Worm (Caenorhabditis elegans) whole organism, mixed stage, embryonic: ENCODE results near the gene msp-142.
A peak's percentile ranks its signal among the peaks of the same experiment; 100 is the strongest.
"Not testable (repeated sequence)": the region's sequence is repeated elsewhere in the genome, so short reads cannot be mapped to it uniquely, and the experiment has no call there.

Experiments
- M03D4.4 ChIP-seq: sonication (generic microtip); optimal IDR thresholded peaks from 2 replicates; lab custom pipeline; 2017; ENCODE audit warnings: mild to moderate bottlenecking, missing genetic modification characterization, missing compliant biosample characterization
- bed-3 ChIP-seq: fragments of 200-800 bp; sonication (Bioruptor generic); optimal IDR thresholded peaks from 3 replicates; lab custom pipeline; 2018; ENCODE audit warnings: mild to moderate bottlenecking, missing genetic modification characterization, moderate library complexity, missing compliant biosample characterization
- blmp-1 ChIP-seq: fragments of 150-350 bp; optimal IDR thresholded peaks from 2 replicates; lab custom pipeline; 2014; ENCODE audit warnings: missing biosample characterization, missing genetic modification characterization
- ceh-39 ChIP-seq: fragments of 150-350 bp; optimal IDR thresholded peaks from 2 replicates; lab custom pipeline; 2014; ENCODE audit warnings: missing biosample characterization, missing genetic modification characterization
- ceh-43 ChIP-seq: fragments of 200-800 bp; sonication (Bioruptor generic); optimal IDR thresholded peaks from 2 replicates; lab custom pipeline; 2018; ENCODE audit warnings: mild to moderate bottlenecking, missing genetic modification characterization, moderate library complexity, missing compliant biosample characterization
- ceh-83 ChIP-seq: fragments of 200-800 bp; sonication (Bioruptor generic); optimal IDR thresholded peaks from 2 replicates; lab custom pipeline; 2018; ENCODE audit warnings: mild to moderate bottlenecking, missing genetic modification characterization, missing compliant biosample characterization
- ces-1 ChIP-seq: fragments of 150-350 bp; optimal IDR thresholded peaks from 2 replicates; lab custom pipeline; 2014; ENCODE audit warnings: missing biosample characterization, missing genetic modification reagents, missing genetic modification characterization
- drap-1 ChIP-seq: fragments of 200-800 bp; sonication (Bioruptor generic); optimal IDR thresholded peaks from 3 replicates; lab custom pipeline; 2018; ENCODE audit warnings: mild to moderate bottlenecking, missing genetic modification characterization, missing compliant biosample characterization
- elt-1 ChIP-seq: sonication (generic microtip); optimal IDR thresholded peaks from 2 replicates; lab custom pipeline; 2017; ENCODE audit warnings: missing genetic modification characterization, mild to moderate bottlenecking, missing compliant biosample characterization, antibody characterized with exemption, moderate library complexity, borderline replicate concordance; ENCODE audit not compliant: insufficient read depth
- elt-3 ChIP-seq: fragments of 150-350 bp; optimal IDR thresholded peaks from 2 replicates; lab custom pipeline; 2014; ENCODE audit warnings: missing biosample characterization, missing genetic modification characterization
- flh-1 ChIP-seq: fragments of 200-800 bp; sonication (Bioruptor generic); optimal IDR thresholded peaks from 2 replicates; lab custom pipeline; 2018; ENCODE audit warnings: mild to moderate bottlenecking, missing genetic modification characterization, moderate library complexity, missing compliant biosample characterization
- hlh-1 ChIP-seq: fragments of 150-350 bp; optimal IDR thresholded peaks from 2 replicates; lab custom pipeline; 2014; ENCODE audit warnings: missing biosample characterization, missing genetic modification reagents, missing genetic modification characterization
- lin-13 ChIP-seq: fragments of 150-350 bp; optimal IDR thresholded peaks from 2 replicates; lab custom pipeline; 2014; ENCODE audit warnings: missing biosample characterization, missing genetic modification characterization
- lin-32 ChIP-seq: fragments of 200-800 bp; sonication (Bioruptor generic); optimal IDR thresholded peaks from 2 replicates; lab custom pipeline; 2018; ENCODE audit warnings: mild to moderate bottlenecking, missing genetic modification characterization, missing compliant biosample characterization
- mab-5 ChIP-seq: fragments of 150-350 bp; optimal IDR thresholded peaks from 2 replicates; lab custom pipeline; 2014; ENCODE audit warnings: missing biosample characterization, missing genetic modification characterization
- mls-2 ChIP-seq: sonication (generic microtip); optimal IDR thresholded peaks from 2 replicates; lab custom pipeline; 2016; ENCODE audit warnings: mild to moderate bottlenecking, missing genetic modification characterization, moderate library complexity, missing compliant biosample characterization
- nhr-12 ChIP-seq: fragments of 150-350 bp; optimal IDR thresholded peaks from 2 replicates; lab custom pipeline; 2014; ENCODE audit warnings: missing biosample characterization, missing genetic modification characterization
- nhr-237 ChIP-seq: fragments of 150-350 bp; optimal IDR thresholded peaks from 2 replicates; lab custom pipeline; 2014; ENCODE audit warnings: missing biosample characterization, missing genetic modification characterization
- nhr-28 ChIP-seq: fragments of 150-350 bp; optimal IDR thresholded peaks from 2 replicates; lab custom pipeline; 2014; ENCODE audit warnings: missing biosample characterization, missing genetic modification characterization
- nhr-76 ChIP-seq: sonication (generic microtip); optimal IDR thresholded peaks from 2 replicates; lab custom pipeline; 2017; ENCODE audit warnings: missing biosample characterization, missing genetic modification characterization
- pha-4 ChIP-seq: fragments of 150-350 bp; optimal IDR thresholded peaks from 2 replicates; lab custom pipeline; 2018; ENCODE audit warnings: missing biosample characterization, missing genetic modification reagents, missing genetic modification characterization
- sem-2 ChIP-seq: fragments of 200-800 bp; sonication (Bioruptor generic); optimal IDR thresholded peaks from 2 replicates; lab custom pipeline; 2018; ENCODE audit warnings: mild to moderate bottlenecking, missing genetic modification characterization, missing compliant biosample characterization
- snpc-4 ChIP-seq: fragments of 150-350 bp; optimal IDR thresholded peaks from 2 replicates; lab custom pipeline; 2014; ENCODE audit warnings: missing biosample characterization, missing genetic modification characterization
- sptf-1 ChIP-seq: sonication (generic microtip); optimal IDR thresholded peaks from 2 replicates; lab custom pipeline; 2017; ENCODE audit warnings: mild to moderate bottlenecking, missing genetic modification characterization, moderate library complexity, missing compliant biosample characterization
- tbx-8 ChIP-seq: fragments of 200-800 bp; sonication (Bioruptor generic); optimal IDR thresholded peaks from 2 replicates; lab custom pipeline; 2018; ENCODE audit warnings: mild to moderate bottlenecking, missing genetic modification characterization, moderate library complexity, missing compliant biosample characterization
- unc-39 ChIP-seq: fragments of 150-350 bp; optimal IDR thresholded peaks from 2 replicates; lab custom pipeline; 2014; ENCODE audit warnings: missing biosample characterization, missing genetic modification characterization
- unc-62 ChIP-seq: fragments of 150-350 bp; optimal IDR thresholded peaks from 2 replicates; lab custom pipeline; 2014; ENCODE audit warnings: missing biosample characterization, missing genetic modification reagents, missing genetic modification characterization
- ztf-11 ChIP-seq: fragments of 150-350 bp; optimal IDR thresholded peaks from 2 replicates; lab custom pipeline; 2014; ENCODE audit warnings: missing biosample characterization, missing genetic modification characterization

The msp-142 gene

ce11 chrII:5815382-5815781 is 17.7 kb downstream of the msp-142 start, which contains the start of gene wago-5:
Gene wago-5, minus strand, starts transcription at chrII:5815482.
- not testable (repeated sequence) for TF ChIP-seq hlh-1 (tag; lab: Kevin White, UChicago); nhr-28 (tag; lab: Kevin White, UChicago); ces-1

- TF ChIP-seq nhr-12: no peak
- no peak for TF ChIP-seq unc-39 (tag; lab: Kevin White, UChicago)
- no peak for TF ChIP-seq sptf-1
- no peak for TF ChIP-seq pha-4 (tag; lab: Kevin White, UChicago)
- no peak for TF ChIP-seq lin-13
Measured at ce11 chrII:5816346-5816745, 18.6 kb downstream of the msp-142 start, which contains the start of gene ZK1248.20. Gene ZK1248.20, plus strand, starts transcription at chrII:5816646.

- TF ChIP-seq M03D4.4 (tag; lab: Kevin White, UChicago) (no peak), nhr-12 (no peak), sptf-1 (no peak), blmp-1 (no peak), mls-2 (tag; lab: Kevin White, UChicago) (no peak), mab-5 (no peak), tbx-8 (GFP tag; lab: Kevin White, UChicago) (no peak), ztf-11 (tag; lab: Kevin White, UChicago) (no peak), sem-2 (GFP tag; lab: Kevin White, UChicago) (no peak)
Measured at ce11 chrII:5818298-5818697, 20.6 kb downstream of the msp-142 start, which contains the start of gene ZK1248.4. Gene ZK1248.4, plus strand, starts transcription at chrII:5818598.

- TF ChIP-seq nhr-28 (tag; lab: Kevin White, UChicago): no peak
- no peak for TF ChIP-seq mab-5
- no peak for TF ChIP-seq blmp-1
- TF ChIP-seq ceh-39 (tag; lab: Kevin White, UChicago): no peak
- TF ChIP-seq unc-62 (GFP tag; lab: Kevin White, UChicago): no peak
- no peak for TF ChIP-seq ceh-83 (GFP tag; lab: Kevin White, UChicago)
- no peak for TF ChIP-seq sem-2 (GFP tag; lab: Kevin White, UChicago)
- no peak for TF ChIP-seq bed-3 (GFP tag; lab: Kevin White, UChicago)
- no peak for TF ChIP-seq nhr-237 (tag; lab: Kevin White, UChicago)
- no peak for TF ChIP-seq drap-1 (GFP tag; lab: Kevin White, UChicago)
- TF ChIP-seq, all 35 proteins: peak for 0
Measured at ce11 chrII:5819655-5820054, 21.9 kb downstream of the msp-142 start.

- TF ChIP-seq ces-1 (peak; percentile 8), unc-62 (GFP tag; lab: Kevin White, UChicago) (peak; percentile 5), nhr-76 (no peak)
Measured at ce11 chrII:5820282-5820762, 22.6 kb downstream of the msp-142 start, which contains the start of gene ehs-1. Gene ehs-1, plus strand, starts transcription at chrII:5820712.

- TF ChIP-seq lin-32 (GFP tag; lab: Kevin White, UChicago) (no peak), flh-1 (GFP tag; lab: Kevin White, UChicago) (no peak), mls-2 (tag; lab: Kevin White, UChicago) (no peak), unc-39 (tag; lab: Kevin White, UChicago) (no peak), ceh-43 (GFP tag; lab: Kevin White, UChicago) (no peak), M03D4.4 (tag; lab: Kevin White, UChicago) (no peak), snpc-4 (tag; lab: Kevin White, UChicago) (no peak), nhr-28 (tag; lab: Kevin White, UChicago) (no peak), ceh-83 (GFP tag; lab: Kevin White, UChicago) (no peak), unc-62 (GFP tag; lab: Kevin White, UChicago) (no peak)
Measured at ce11 chrII:5827364-5827763, 29.6 kb downstream of the msp-142 start, which contains the start of gene tbc-2. Gene tbc-2, minus strand, starts transcription at chrII:5827443.

- TF ChIP-seq elt-1 (tag; lab: Kevin White, UChicago) (no peak), elt-3 (tag; lab: Kevin White, UChicago) (no peak), mab-5 (no peak), ztf-11 (tag; lab: Kevin White, UChicago) (no peak), nhr-28 (tag; lab: Kevin White, UChicago) (no peak), unc-39 (tag; lab: Kevin White, UChicago) (no peak), blmp-1 (no peak), sem-2 (GFP tag; lab: Kevin White, UChicago) (no peak), nhr-237 (tag; lab: Kevin White, UChicago) (no peak)
Measured at ce11 chrII:5828486-5828885, 30.8 kb downstream of the msp-142 start, which contains the start of gene ZK1248.11. Gene ZK1248.11, minus strand, starts transcription at chrII:5828586.
